Fruit fly (Drosophila melanogaster) whole organism, embryonic: Measurements from ENCODE around the gene Syx4.

Experiments
- Atf6 ChIP-seq: fragments of 200-800 bp; sonication (Bioruptor generic); IDR thresholded peaks from 2 replicates; pipeline ENCODE4 v1.3.6; 2022; ENCODE audit warnings: missing biosample characterization, missing genetic modification characterization
- BEAF-32 ChIP-seq: fragments of 200-800 bp; sonication (Bioruptor generic); optimal IDR thresholded peaks from 3 replicates; lab custom pipeline; 2017; ENCODE audit warnings: missing biosample characterization, missing genetic modification characterization, mild to moderate bottlenecking, moderate library complexity, missing genetic modification reagents
- CG12236 ChIP-seq: fragments of 200-800 bp; sonication (Bioruptor generic); optimal IDR thresholded peaks from 2 replicates; lab custom pipeline; 2016; ENCODE audit warnings: missing biosample characterization, missing genetic modification characterization
- CG13296 ChIP-seq: fragments of 200-800 bp; sonication (Bioruptor generic); optimal IDR thresholded peaks from 3 replicates; lab custom pipeline; 2018; ENCODE audit warnings: missing biosample characterization, mild to moderate bottlenecking, missing genetic modification characterization
- CG14050 ChIP-seq: fragments of 200-800 bp; sonication (Bioruptor generic); IDR thresholded peaks from 3 replicates; pipeline ENCODE4 v1.3.6; 2022; ENCODE audit warnings: missing biosample characterization, missing genetic modification characterization
- CG1529 ChIP-seq: fragments of 200-800 bp; sonication (Bioruptor generic); optimal IDR thresholded peaks from 3 replicates; lab custom pipeline; 2018; ENCODE audit warnings: missing biosample characterization, missing genetic modification characterization
- CG15696 ChIP-seq: fragments of 200-800 bp; sonication (Bioruptor generic); optimal IDR thresholded peaks from 2 replicates; lab custom pipeline; 2019; ENCODE audit warnings: missing biosample characterization, mild to moderate bottlenecking, missing genetic modification characterization, moderate library complexity
- CG17186 ChIP-seq: fragments of 200-800 bp; sonication (Bioruptor generic); optimal IDR thresholded peaks from 3 replicates; lab custom pipeline; 2017; ENCODE audit warnings: missing biosample characterization, missing genetic modification reagents, missing genetic modification characterization
- CG1792 ChIP-seq: fragments of 200-800 bp; sonication (Bioruptor generic); optimal IDR thresholded peaks from 2 replicates; lab custom pipeline; 2016; ENCODE audit warnings: missing biosample characterization, missing genetic modification characterization
- CG2120 ChIP-seq: fragments of 200-800 bp; sonication (Bioruptor generic); optimal IDR thresholded peaks from 3 replicates; lab custom pipeline; 2016; ENCODE audit warnings: missing biosample characterization, missing genetic modification characterization
- CG2712 ChIP-seq: fragments of 200-800 bp; optimal IDR thresholded peaks from 3 replicates; lab custom pipeline; 2019; ENCODE audit warnings: missing biosample characterization, mild to moderate bottlenecking, missing genetic modification characterization, moderate library complexity
- CG3065 ChIP-seq: fragments of 200-800 bp; sonication (Bioruptor generic); optimal IDR thresholded peaks from 2 replicates; lab custom pipeline; 2016; ENCODE audit warnings: missing biosample characterization, missing genetic modification characterization
- CG31388 ChIP-seq: fragments of 200-800 bp; sonication (Bioruptor generic); optimal IDR thresholded peaks from 2 replicates; lab custom pipeline; 2016; ENCODE audit warnings: missing biosample characterization, missing genetic modification characterization
- CG32767 ChIP-seq: fragments of 200-800 bp; sonication (Bioruptor generic); IDR thresholded peaks from 2 replicates; pipeline ENCODE4 v1.3.6; 2022; ENCODE audit warnings: missing biosample characterization, missing genetic modification characterization
- CG32772 ChIP-seq: fragments of 200-800 bp; sonication (Bioruptor generic); IDR thresholded peaks from 2 replicates; pipeline ENCODE4 v1.3.6; 2022; ENCODE audit warnings: missing biosample characterization, missing genetic modification characterization
- CG4404 ChIP-seq: fragments of 200-800 bp; sonication (Bioruptor generic); IDR thresholded peaks from 2 replicates; pipeline ENCODE4 v1.3.6; 2022; ENCODE audit warnings: missing biosample characterization, missing genetic modification characterization
- CG4820 ChIP-seq: fragments of 200-800 bp; sonication (Bioruptor generic); optimal IDR thresholded peaks from 3 replicates; lab custom pipeline; 2016; ENCODE audit warnings: missing biosample characterization, missing genetic modification characterization
- CG5953 ChIP-seq: fragments of 200-800 bp; sonication (Bioruptor generic); IDR thresholded peaks from 2 replicates; pipeline ENCODE4 v1.3.6; 2022; ENCODE audit warnings: missing biosample characterization, missing genetic modification characterization
- CG6854 ChIP-seq: fragments of 200-800 bp; sonication (Bioruptor generic); optimal IDR thresholded peaks from 3 replicates; lab custom pipeline; 2017; ENCODE audit warnings: missing biosample characterization, mild to moderate bottlenecking, missing genetic modification characterization
- CG7987 ChIP-seq: fragments of 200-800 bp; sonication (Bioruptor generic); optimal IDR thresholded peaks from 2 replicates; lab custom pipeline; 2018; ENCODE audit warnings: missing biosample characterization, mild to moderate bottlenecking, missing genetic modification characterization, moderate library complexity
- Dll ChIP-seq: fragments of 200-800 bp; sonication (Bioruptor generic); IDR thresholded peaks from 4 replicates; pipeline ENCODE4 v1.3.6; 2022; ENCODE audit warnings: missing biosample characterization, missing genetic modification characterization; ENCODE audit not compliant: partially characterized antibody
- Ets97D ChIP-seq: fragments of 200-800 bp; sonication (Bioruptor generic); optimal IDR thresholded peaks from 3 replicates; lab custom pipeline; 2016; ENCODE audit warnings: missing biosample characterization, missing genetic modification characterization
- Fer3 ChIP-seq: fragments of 200-800 bp; sonication (Bioruptor generic); optimal IDR thresholded peaks from 2 replicates; lab custom pipeline; 2018; ENCODE audit warnings: missing biosample characterization, mild to moderate bottlenecking, missing genetic modification characterization, moderate library complexity
- HLH4C ChIP-seq: fragments of 200-800 bp; sonication (Bioruptor generic); IDR thresholded peaks from 3 replicates; pipeline ENCODE4 v1.3.6; 2022; ENCODE audit warnings: missing biosample characterization, missing genetic modification characterization; ENCODE audit not compliant: partially characterized antibody
- Myb ChIP-seq: fragments of 200-800 bp; sonication (Bioruptor generic); optimal IDR thresholded peaks from 2 replicates; lab custom pipeline; 2016; ENCODE audit warnings: missing biosample characterization, missing genetic modification characterization
- Oli ChIP-seq: fragments of 200-800 bp; sonication (Bioruptor generic); optimal IDR thresholded peaks from 2 replicates; lab custom pipeline; 2018; ENCODE audit warnings: missing biosample characterization, mild to moderate bottlenecking, missing genetic modification characterization, moderate library complexity
- Rfx ChIP-seq: fragments of 200-800 bp; sonication (Bioruptor generic); IDR thresholded peaks from 2 replicates; pipeline ENCODE4 v1.3.6; 2022; ENCODE audit warnings: missing biosample characterization, missing genetic modification characterization
- Scr ChIP-seq: fragments of 200-800 bp; sonication (Bioruptor generic); IDR thresholded peaks from 2 replicates; pipeline ENCODE4 v1.3.6; 2022; ENCODE audit warnings: missing biosample characterization, missing genetic modification characterization; ENCODE audit not compliant: partially characterized antibody
- Sry-δ ChIP-seq: fragments of 200-800 bp; sonication (Bioruptor generic); optimal IDR thresholded peaks from 2 replicates; lab custom pipeline; 2016; ENCODE audit warnings: missing biosample characterization, missing genetic modification characterization
- Stat92E ChIP-seq, 3 experiments: fragments of >200 bp in 2 of 3; fragments of 200-800 bp in 1 of 3; sonication (Bioruptor generic) in 1 of 3; optimal IDR thresholded peaks; 2 replicates each; lab custom pipeline; 2017 to 2019; ENCODE audit warnings: missing biosample characterization in 3 of 3, missing genetic modification characterization in 3 of 3, mild to moderate bottlenecking in 1 of 3, moderate library complexity in 1 of 3
- Vsx1 ChIP-seq: fragments of 200-800 bp; sonication (Bioruptor generic); optimal IDR thresholded peaks from 2 replicates; lab custom pipeline; 2017; ENCODE audit warnings: missing biosample characterization, mild to moderate bottlenecking, missing genetic modification characterization, missing genetic modification reagents
- Xrp1 ChIP-seq: fragments of 200-800 bp; sonication (Bioruptor generic); IDR thresholded peaks from 2 replicates; pipeline ENCODE4 v1.3.6; 2022; ENCODE audit warnings: missing biosample characterization, missing genetic modification characterization
- chinmo ChIP-seq: fragments of 200-800 bp; sonication (Bioruptor generic); IDR thresholded peaks from 4 replicates; pipeline ENCODE4 v1.3.6; 2022; ENCODE audit warnings: missing biosample characterization, missing genetic modification characterization; ENCODE audit not compliant: partially characterized antibody
- danr ChIP-seq: fragments of 200-800 bp; sonication (Bioruptor generic); IDR thresholded peaks from 2 replicates; pipeline ENCODE4 v1.3.6; 2022; ENCODE audit warnings: missing biosample characterization, missing genetic modification characterization
- fd96Cb ChIP-seq: fragments of 200-800 bp; sonication (Bioruptor generic); optimal IDR thresholded peaks from 2 replicates; lab custom pipeline; 2018; ENCODE audit warnings: missing biosample characterization, mild to moderate bottlenecking, missing genetic modification characterization, moderate library complexity
- gfzf ChIP-seq: fragments of 200-800 bp; sonication (Bioruptor generic); optimal IDR thresholded peaks from 2 replicates; lab custom pipeline; 2016; ENCODE audit warnings: missing biosample characterization, mild to moderate bottlenecking, missing genetic modification characterization, moderate library complexity
- inv ChIP-seq: fragments of 200-800 bp; sonication (Bioruptor generic); IDR thresholded peaks from 2 replicates; pipeline ENCODE4 v1.3.6; 2022; ENCODE audit warnings: missing biosample characterization, missing genetic modification characterization; ENCODE audit not compliant: partially characterized antibody
- kay ChIP-seq: fragments of 200-800 bp; sonication (Bioruptor generic); optimal IDR thresholded peaks from 2 replicates; lab custom pipeline; 2016; ENCODE audit warnings: missing biosample characterization, missing genetic modification characterization
- nau ChIP-seq: fragments of 200-800 bp; sonication (Bioruptor generic); optimal IDR thresholded peaks from 3 replicates; lab custom pipeline; 2017; ENCODE audit warnings: missing biosample characterization, mild to moderate bottlenecking, missing genetic modification characterization, missing genetic modification reagents
- nerfin-1 ChIP-seq: fragments of 200-800 bp; sonication (Bioruptor generic); optimal IDR thresholded peaks from 3 replicates; lab custom pipeline; 2019; ENCODE audit warnings: missing biosample characterization, mild to moderate bottlenecking, missing genetic modification characterization, moderate library complexity
- pnt ChIP-seq: fragments of 200-800 bp; sonication (Bioruptor generic); optimal IDR thresholded peaks from 3 replicates; lab custom pipeline; 2016; ENCODE audit warnings: missing biosample characterization, missing genetic modification characterization
- prd ChIP-seq, 3 experiments: fragments of >200 bp in 2 of 3; fragments of 200-800 bp in 1 of 3; sonication (Bioruptor generic) in 1 of 3; optimal IDR thresholded peaks in 2 of 3; IDR thresholded peaks in 1 of 3; 2 replicates in 2 of 3; 3 replicates in 1 of 3; pipeline versions ENCODE4 v1.3.6 to Lab custom; 2017 to 2022; ENCODE audit warnings: missing biosample characterization in 1 of 3, missing genetic modification characterization in 1 of 3
- psq ChIP-seq: fragments of 200-800 bp; sonication (Bioruptor generic); optimal IDR thresholded peaks from 2 replicates; lab custom pipeline; 2017; ENCODE audit warnings: missing biosample characterization, missing genetic modification characterization
- row ChIP-seq: fragments of 200-800 bp; sonication (Bioruptor generic); IDR thresholded peaks from 3 replicates; pipeline ENCODE4 v1.3.6; 2022; ENCODE audit warnings: missing biosample characterization, missing genetic modification characterization
- slp2 ChIP-seq: fragments of 200-800 bp; sonication (Bioruptor generic); optimal IDR thresholded peaks from 2 replicates; lab custom pipeline; 2016; ENCODE audit warnings: missing biosample characterization, missing genetic modification characterization
- sna ChIP-seq: fragments of 200-800 bp; sonication (Bioruptor generic); IDR thresholded peaks from 2 replicates; pipeline ENCODE4 v1.3.6; 2022; ENCODE audit warnings: missing biosample characterization, missing genetic modification characterization; ENCODE audit not compliant: partially characterized antibody
- wek ChIP-seq: fragments of 200-800 bp; sonication (Bioruptor generic); optimal IDR thresholded peaks from 3 replicates; lab custom pipeline; 2018; ENCODE audit warnings: missing biosample characterization, mild to moderate bottlenecking, missing genetic modification characterization, moderate library complexity

The Syx4 gene

DNA sequence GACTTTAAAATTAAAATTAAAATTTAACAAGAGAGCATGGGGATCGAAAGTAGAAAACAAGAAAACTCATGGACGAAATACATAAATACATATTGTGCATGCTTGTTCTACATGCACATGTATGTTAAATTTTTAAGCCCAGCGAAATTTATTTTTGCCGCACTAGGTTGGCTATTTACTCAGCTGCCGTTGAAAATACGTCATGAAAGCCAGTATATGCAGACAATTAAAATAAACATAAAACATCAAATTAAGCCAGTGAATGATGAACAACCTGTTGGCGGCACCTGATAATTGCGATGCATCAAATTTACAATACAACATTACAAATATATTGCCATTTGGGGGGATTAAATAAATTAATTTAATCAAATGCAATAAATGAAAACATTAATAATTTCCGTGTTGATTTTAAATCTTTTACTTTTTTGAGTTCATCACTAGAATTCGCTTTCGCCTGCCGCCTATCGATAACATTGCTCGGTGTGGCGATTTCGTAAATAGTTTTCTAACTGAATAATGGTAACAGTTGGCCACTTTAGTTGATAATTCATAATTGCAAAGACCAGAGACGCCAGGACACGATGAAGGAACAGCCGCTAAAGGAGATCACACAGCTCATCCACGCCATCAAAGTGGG lies 39.6 kb downstream of the Syx4 start, which contains the start of gene eIF2Bbeta (continued):
- TF ChIP-seq CG5953 (GFP tag; lab: Robert Waterston, UW) (no peak), CG31388 (GFP tag; lab: Kevin White, UChicago) (no peak), BEAF-32 (GFP tag; lab: Kevin White, UChicago) (peak; percentile 60), Stat92E (GFP tag; optimal IDR thresholded peaks at IDR 0.05; lab: Kevin White, UChicago) (no peak), HLH4C (0 out of 3 replicates have a peak, but pooled peaks have one; percentile 16), Sry-δ (GFP tag; lab: Kevin White, UChicago) (peak; percentile 39), Scr (0 out of 2 replicates have a peak, but pooled peaks have one; percentile 21), row (GFP tag; lab: Robert Waterston, UW) (peak; percentile 46; the same call in 1 of the 3 replicates), Dll (GFP tag; lab: Robert Waterston, UW) (0 out of 4 replicates have a peak, but pooled peaks have one; percentile 30), CG32772 (GFP tag; lab: Robert Waterston, UW) (no peak), gfzf (peak; percentile 31), CG12236 (GFP tag; lab: Kevin White, UChicago) (no peak), Myb (GFP tag; lab: Kevin White, UChicago) (peak; percentile 3), prd (optimal IDR thresholded peaks at IDR 0.05; lab: Kevin White, UChicago) (no peak), prd (GFP tag; IDR thresholded peaks at IDR 0.05; lab: Robert Waterston, UW) (0 out of 3 replicates have a peak, but pooled peaks have one; percentile 30), sna (GFP tag; lab: Robert Waterston, UW) (peak; percentile 17; the same call in 1 of the 2 replicates)

DNA sequence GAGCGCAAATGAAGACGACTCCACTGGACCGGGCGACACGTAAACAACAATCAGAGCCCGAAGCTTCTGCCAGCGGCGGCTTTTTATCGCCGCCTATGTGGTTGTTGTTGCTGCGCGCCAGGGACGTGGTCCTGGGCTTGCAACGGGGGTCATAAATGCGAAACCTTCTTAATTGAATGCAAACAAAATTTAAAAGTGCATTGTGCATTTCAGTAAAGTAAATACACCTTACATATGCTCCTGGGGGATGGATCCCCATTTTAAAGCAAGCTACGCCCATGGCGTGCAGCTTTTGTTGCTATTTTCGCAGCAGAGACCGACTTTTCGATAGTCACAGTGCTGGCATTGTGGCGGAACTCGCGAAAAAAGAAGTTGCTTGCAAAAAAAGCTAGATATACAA lies 40.2 kb downstream of the Syx4 start, which contains the start of gene Ugalt:
Gene Ugalt, minus strand, starts transcription at position 160 of the 400 bp plus-strand sequence.
- peak; percentile 100 for TF ChIP-seq Atf6 (GFP tag; lab: Robert Waterston, UW)
- TF ChIP-seq nau (GFP tag; lab: Kevin White, UChicago): peak; percentile 100
- TF ChIP-seq chinmo (GFP tag; lab: Robert Waterston, UW): peak; percentile 66; the same call in 1 of the 4 replicates
- peak; percentile 100 for TF ChIP-seq CG2120
- peak; percentile 100 for TF ChIP-seq CG3065 (GFP tag; lab: Kevin White, UChicago)
- TF ChIP-seq psq: peak; percentile 99
- TF ChIP-seq fd96Cb (tag; lab: Kevin White, UChicago): peak; percentile 100
- peak; percentile 100 for TF ChIP-seq CG4404 (GFP tag; lab: Robert Waterston, UW)
- peak; percentile 98 for TF ChIP-seq Ets97D (GFP tag; lab: Kevin White, UChicago)
- peak; percentile 100 for TF ChIP-seq CG1529 (GFP tag; lab: Kevin White, UChicago)
- peak; percentile 100 for TF ChIP-seq CG14050 (GFP tag; lab: Robert Waterston, UW)
- peak; percentile 99 for TF ChIP-seq Vsx1
- TF ChIP-seq CG2712 (tag; lab: Kevin White, UChicago): peak; percentile 100
- peak; percentile 100 for TF ChIP-seq CG15696 (tag; lab: Kevin White, UChicago)
- peak; percentile 100 for TF ChIP-seq slp2
- TF ChIP-seq kay (GFP tag; lab: Kevin White, UChicago): peak; percentile 100
- peak; percentile 98 for TF ChIP-seq CG17186 (GFP tag; lab: Kevin White, UChicago)
- peak; percentile 100 for TF ChIP-seq danr (GFP tag; lab: Robert Waterston, UW)
- TF ChIP-seq Fer3: peak; percentile 100
- TF ChIP-seq Oli (tag; lab: Kevin White, UChicago): peak; percentile 100
- TF ChIP-seq CG1792 (GFP tag; lab: Kevin White, UChicago): peak; percentile 100
- TF ChIP-seq inv (GFP tag; lab: Robert Waterston, UW): peak; percentile 34; the same call in 1 of the 2 replicates
- TF ChIP-seq CG4820: peak; percentile 100
- peak; percentile 100 for TF ChIP-seq Rfx (GFP tag; lab: Robert Waterston, UW)
- TF ChIP-seq wek: peak; percentile 100
- TF ChIP-seq CG13296 (GFP tag; lab: Kevin White, UChicago): peak; percentile 100
- TF ChIP-seq nerfin-1 (tag; lab: Kevin White, UChicago): peak; percentile 100
- peak; percentile 100 for TF ChIP-seq CG32767 (GFP tag; lab: Robert Waterston, UW)
- TF ChIP-seq CG6854 (GFP tag; lab: Kevin White, UChicago): peak; percentile 100
- peak; percentile 100 for TF ChIP-seq pnt (GFP tag; lab: Kevin White, UChicago)
- peak; percentile 100 for TF ChIP-seq Xrp1
- TF ChIP-seq CG7987 (GFP tag; lab: Kevin White, UChicago): peak; percentile 100
